Worm (Caenorhabditis elegans) whole organism, early embryonic: Measurements from ENCODE around the gene citk-1.

Experiments used
- aly-1 ChIP-seq: sonication (generic microtip); optimal IDR thresholded peaks from 2 replicates; lab custom pipeline; 2016; ENCODE audit warnings: missing genetic modification characterization, missing compliant biosample characterization
- flt-1 ChIP-seq: fragments of 200-800 bp; sonication (Bioruptor generic); IDR thresholded peaks from 2 replicates; pipeline ENCODE4 v1.3.6; 2022; ENCODE audit warnings: missing genetic modification characterization, missing compliant biosample characterization
- pes-1 ChIP-seq: fragments of 200-800 bp; sonication (Bioruptor generic); IDR thresholded peaks from 2 replicates; pipeline ENCODE4 v1.3.6; 2022; ENCODE audit warnings: missing genetic modification reagents, missing genetic modification characterization, missing compliant biosample characterization

ce11 chrII:13902014-13902413 is 6.7 kb upstream of the citk-1 start, which contains the start of gene W02B8.1:
- TF ChIP-seq aly-1 (tag; lab: Kevin White, UChicago) = no peak
- TF ChIP-seq flt-1 (GFP tag; lab: Robert Waterston, UW) = no peak
- no peak for TF ChIP-seq pes-1 (GFP tag; lab: Robert Waterston, UW)
